Worm (Caenorhabditis elegans) whole organism, L4 larva: ENCODE measurements around the gene set-23.

Experiments used
- F10B5.3 ChIP-seq: sonication (generic microtip); optimal IDR thresholded peaks from 2 replicates; lab custom pipeline; 2016; ENCODE audit warnings: mild to moderate bottlenecking, missing genetic modification characterization, missing compliant biosample characterization
- F37D6.2 ChIP-seq: sonication (generic microtip); optimal IDR thresholded peaks from 2 replicates; lab custom pipeline; 2016; ENCODE audit warnings: mild to moderate bottlenecking, missing genetic modification characterization, missing compliant biosample characterization
- F49E8.2 ChIP-seq: sonication (generic microtip); optimal IDR thresholded peaks from 2 replicates; lab custom pipeline; 2016; ENCODE audit warnings: missing compliant biosample characterization, mild to moderate bottlenecking, missing genetic modification characterization, borderline replicate concordance
- R02D3.7 ChIP-seq: fragments of 150-350 bp; sonication (generic microtip); optimal IDR thresholded peaks from 3 replicates; lab custom pipeline; 2014; ENCODE audit warnings: missing biosample characterization, missing genetic modification characterization
- T26A8.4 ChIP-seq: fragments of 200-800 bp; sonication (Bioruptor generic); IDR thresholded peaks from 2 replicates; pipeline ENCODE4 v1.3.6; 2022; ENCODE audit warnings: missing genetic modification characterization, missing compliant biosample characterization
- Y48G9A.11 ChIP-seq: fragments of 200-800 bp; sonication (Bioruptor generic); IDR thresholded peaks from 2 replicates; pipeline ENCODE4 v1.3.6; 2022; ENCODE audit warnings: missing genetic modification reagents, missing genetic modification characterization, missing compliant biosample characterization
- ZK337.2 ChIP-seq: fragments of 200-800 bp; sonication (Bioruptor generic); IDR thresholded peaks from 2 replicates; pipeline ENCODE4 v1.3.6; 2022; ENCODE audit warnings: missing genetic modification reagents, missing genetic modification characterization, missing compliant biosample characterization
- aha-1 ChIP-seq: fragments of 150-350 bp; peaks from one replicate; lab custom pipeline; 2014; ENCODE audit warnings: missing biosample characterization, missing genetic modification characterization
- ceh-28 ChIP-seq: fragments of 150-350 bp; optimal IDR thresholded peaks from 2 replicates; lab custom pipeline; 2014; ENCODE audit warnings: missing biosample characterization, missing genetic modification reagents, missing genetic modification characterization
- ceh-44 ChIP-seq: fragments of 200-800 bp; sonication (Bioruptor generic); IDR thresholded peaks from 2 replicates; pipeline ENCODE4 v1.3.6; 2022; ENCODE audit warnings: missing genetic modification reagents, missing genetic modification characterization, missing compliant biosample characterization
- cey-2 ChIP-seq: sonication (generic microtip); optimal IDR thresholded peaks from 3 replicates; lab custom pipeline; 2017; ENCODE audit warnings: missing genetic modification characterization, mild to moderate bottlenecking, missing compliant biosample characterization, antibody characterized with exemption, borderline replicate concordance; ENCODE audit not compliant: insufficient read depth
- daf-16 ChIP-seq, 3 experiments: sonication (generic microtip); optimal IDR thresholded peaks; 2 replicates each; lab custom pipeline; 2016 to 2017; ENCODE audit warnings: missing genetic modification characterization in 3 of 3, missing genetic modification reagents in 3 of 3, mild to moderate bottlenecking in 2 of 3, missing compliant biosample characterization in 2 of 3, missing biosample characterization in 1 of 3, moderate library complexity in 1 of 3
- daf-19 ChIP-seq: fragments of 200-800 bp; sonication (Bioruptor generic); conservative IDR thresholded peaks from 2 replicates; pipeline ENCODE4 v1.3.6; 2022; ENCODE audit warnings: missing genetic modification characterization, missing compliant biosample characterization
- daf-8 ChIP-seq: fragments of 200-800 bp; sonication (Bioruptor generic); IDR thresholded peaks from 2 replicates; pipeline ENCODE4 v1.3.6; 2022; ENCODE audit warnings: missing genetic modification characterization, missing compliant biosample characterization
- dmd-6 ChIP-seq: fragments of 200-800 bp; sonication (Bioruptor generic); IDR thresholded peaks from 2 replicates; pipeline ENCODE4 v1.3.6; 2022; ENCODE audit warnings: missing genetic modification reagents, missing genetic modification characterization, missing compliant biosample characterization
- dmd-8 ChIP-seq: fragments of 200-800 bp; sonication (Bioruptor generic); IDR thresholded peaks from 2 replicates; pipeline ENCODE4 v1.3.6; 2022; ENCODE audit warnings: missing genetic modification characterization, missing compliant biosample characterization
- dmd-9 ChIP-seq: fragments of 200-800 bp; sonication (Bioruptor generic); IDR thresholded peaks from 2 replicates; pipeline ENCODE4 v1.3.6; 2022; ENCODE audit warnings: missing genetic modification reagents, missing genetic modification characterization, missing compliant biosample characterization
- duxl-1 ChIP-seq: sonication (generic microtip); optimal IDR thresholded peaks from 2 replicates; lab custom pipeline; 2016; ENCODE audit warnings: mild to moderate bottlenecking, missing genetic modification characterization, moderate library complexity, missing compliant biosample characterization; ENCODE audit not compliant: poor library complexity
- dve-1 ChIP-seq: sonication (generic microtip); optimal IDR thresholded peaks from 2 replicates; lab custom pipeline; 2017; ENCODE audit warnings: antibody characterized with exemption, mild to moderate bottlenecking, missing genetic modification characterization, missing compliant biosample characterization; ENCODE audit not compliant: insufficient read depth
- egl-27 ChIP-seq: sonication (generic microtip); optimal IDR thresholded peaks from 3 replicates; lab custom pipeline; 2017; ENCODE audit warnings: missing biosample characterization, missing genetic modification reagents, missing genetic modification characterization
- hif-1 ChIP-seq, 2 experiments: sonication (generic microtip); optimal IDR thresholded peaks; 2 replicates each; lab custom pipeline; 2016 to 2017; ENCODE audit warnings: missing compliant biosample characterization in 2 of 2, missing genetic modification characterization in 2 of 2, missing genetic modification reagents in 2 of 2, missing genotype in 2 of 2, mild to moderate bottlenecking in 1 of 2
- hlh-11 ChIP-seq: fragments of 200-800 bp; sonication (Bioruptor generic); optimal IDR thresholded peaks from 2 replicates; lab custom pipeline; 2018; ENCODE audit warnings: mild to moderate bottlenecking, missing genetic modification characterization, missing compliant biosample characterization
- hlh-30 ChIP-seq: sonication (generic microtip); optimal IDR thresholded peaks from 2 replicates; lab custom pipeline; 2017; ENCODE audit warnings: antibody characterized with exemption, mild to moderate bottlenecking, missing genetic modification characterization, missing compliant biosample characterization; ENCODE audit not compliant: insufficient read depth
- hmg-1.1 ChIP-seq: fragments of 200-800 bp; sonication (Bioruptor generic); IDR thresholded peaks from 2 replicates; pipeline ENCODE4 v1.3.6; 2022; ENCODE audit warnings: missing genetic modification reagents, missing genetic modification characterization, missing compliant biosample characterization
- lin-13 ChIP-seq: fragments of 150-350 bp; optimal IDR thresholded peaks from 2 replicates; lab custom pipeline; 2014; ENCODE audit warnings: missing biosample characterization, missing genetic modification reagents, missing genetic modification characterization
- lin-39 ChIP-seq: fragments of 150-350 bp; optimal IDR thresholded peaks from 2 replicates; lab custom pipeline; 2014; ENCODE audit warnings: missing biosample characterization, missing genetic modification reagents, missing genetic modification characterization
- lsy-2 ChIP-seq, 2 experiments: fragments of 150-350 bp in 1 of 2; sonication (generic microtip) in 1 of 2; optimal IDR thresholded peaks; 2 replicates each; lab custom pipeline; 2014 to 2017; ENCODE audit warnings: missing biosample characterization in 2 of 2, missing genetic modification characterization in 2 of 2
- madf-5 ChIP-seq, 2 experiments: fragments of 200-800 bp; sonication (Bioruptor generic); IDR thresholded peaks; 2 replicates each; pipeline ENCODE4 v1.3.6; 2022; ENCODE audit warnings: missing compliant biosample characterization in 2 of 2, missing genetic modification characterization in 2 of 2
- mdl-1 ChIP-seq, 2 experiments: fragments of 150-350 bp in 1 of 2; sonication (generic microtip) in 1 of 2; optimal IDR thresholded peaks; 2 replicates each; lab custom pipeline; 2014 to 2017; ENCODE audit warnings: missing biosample characterization in 2 of 2, missing genetic modification characterization in 2 of 2
- mep-1 ChIP-seq: fragments of 150-350 bp; sonication (generic microtip); optimal IDR thresholded peaks from 3 replicates; lab custom pipeline; 2014; ENCODE audit warnings: missing biosample characterization, missing genetic modification characterization
- mes-2 ChIP-seq: sonication (generic microtip); optimal IDR thresholded peaks from 2 replicates; lab custom pipeline; 2016; ENCODE audit warnings: missing genotype, mild to moderate bottlenecking, missing genetic modification characterization, missing compliant biosample characterization; ENCODE audit not compliant: poor library complexity, severe bottlenecking
- mxl-3 ChIP-seq: fragments of 200-800 bp; sonication (Bioruptor generic); optimal IDR thresholded peaks from 2 replicates; lab custom pipeline; 2018; ENCODE audit warnings: mild to moderate bottlenecking, missing genetic modification characterization, missing compliant biosample characterization
- nhr-28 ChIP-seq: fragments of 150-350 bp; optimal IDR thresholded peaks from 2 replicates; lab custom pipeline; 2014; ENCODE audit warnings: missing biosample characterization, missing genetic modification characterization
- nhr-42 ChIP-seq: fragments of 200-800 bp; sonication (Bioruptor generic); IDR thresholded peaks from 2 replicates; pipeline ENCODE4 v1.3.6; 2022; ENCODE audit warnings: missing genetic modification characterization, missing compliant biosample characterization
- nhr-6 ChIP-seq: fragments of 150-350 bp; optimal IDR thresholded peaks from 2 replicates; lab custom pipeline; 2014; ENCODE audit warnings: missing biosample characterization, missing genetic modification characterization
- nhr-76 ChIP-seq: fragments of 150-350 bp; optimal IDR thresholded peaks from 2 replicates; lab custom pipeline; 2014; ENCODE audit warnings: missing biosample characterization, missing genetic modification characterization
- rbr-2 ChIP-seq: sonication (generic microtip); optimal IDR thresholded peaks from 2 replicates; lab custom pipeline; 2016; ENCODE audit warnings: missing genotype, missing genetic modification characterization, missing compliant biosample characterization
- saeg-2 ChIP-seq: fragments of 200-800 bp; sonication (Bioruptor generic); IDR thresholded peaks from 2 replicates; pipeline ENCODE4 v1.3.6; 2022; ENCODE audit warnings: missing genetic modification reagents, missing genetic modification characterization, missing compliant biosample characterization
- sdz-12 ChIP-seq: fragments of 200-800 bp; sonication (Bioruptor generic); optimal IDR thresholded peaks from 2 replicates; lab custom pipeline; 2018; ENCODE audit warnings: mild to moderate bottlenecking, missing genetic modification characterization, missing compliant biosample characterization
- spr-1 ChIP-seq: sonication (generic microtip); optimal IDR thresholded peaks from 2 replicates; lab custom pipeline; 2016; ENCODE audit warnings: mild to moderate bottlenecking, missing genetic modification characterization, missing compliant biosample characterization
- unc-130 ChIP-seq: sonication (generic microtip); optimal IDR thresholded peaks from 2 replicates; lab custom pipeline; 2016; ENCODE audit warnings: missing genetic modification reagents, missing genetic modification characterization, missing compliant biosample characterization
- unc-62 ChIP-seq, 3 experiments: fragments of 150-350 bp in 1 of 3; sonication (generic microtip); optimal IDR thresholded peaks in 2 of 3; peaks in 1 of 3; 1 replicate in 1 of 3; 2 replicates in 2 of 3; lab custom pipeline; 2014 to 2017; ENCODE audit warnings: missing biosample characterization in 3 of 3, missing genetic modification characterization in 3 of 3, missing genetic modification reagents in 3 of 3, missing genotype in 1 of 3
- vab-7 ChIP-seq: fragments of 200-800 bp; sonication (Bioruptor generic); IDR thresholded peaks from 2 replicates; pipeline ENCODE4 v1.3.6; 2022; ENCODE audit warnings: missing genetic modification reagents, missing genetic modification characterization, missing compliant biosample characterization
- zfp-2 ChIP-seq: sonication (generic microtip); optimal IDR thresholded peaks from 2 replicates; lab custom pipeline; 2016; ENCODE audit warnings: mild to moderate bottlenecking, missing genetic modification characterization, missing compliant biosample characterization
- zip-2 ChIP-seq: fragments of 150-350 bp; optimal IDR thresholded peaks from 2 replicates; lab custom pipeline; 2014; ENCODE audit warnings: missing biosample characterization, missing genetic modification characterization

set-23 gene

DNA sequence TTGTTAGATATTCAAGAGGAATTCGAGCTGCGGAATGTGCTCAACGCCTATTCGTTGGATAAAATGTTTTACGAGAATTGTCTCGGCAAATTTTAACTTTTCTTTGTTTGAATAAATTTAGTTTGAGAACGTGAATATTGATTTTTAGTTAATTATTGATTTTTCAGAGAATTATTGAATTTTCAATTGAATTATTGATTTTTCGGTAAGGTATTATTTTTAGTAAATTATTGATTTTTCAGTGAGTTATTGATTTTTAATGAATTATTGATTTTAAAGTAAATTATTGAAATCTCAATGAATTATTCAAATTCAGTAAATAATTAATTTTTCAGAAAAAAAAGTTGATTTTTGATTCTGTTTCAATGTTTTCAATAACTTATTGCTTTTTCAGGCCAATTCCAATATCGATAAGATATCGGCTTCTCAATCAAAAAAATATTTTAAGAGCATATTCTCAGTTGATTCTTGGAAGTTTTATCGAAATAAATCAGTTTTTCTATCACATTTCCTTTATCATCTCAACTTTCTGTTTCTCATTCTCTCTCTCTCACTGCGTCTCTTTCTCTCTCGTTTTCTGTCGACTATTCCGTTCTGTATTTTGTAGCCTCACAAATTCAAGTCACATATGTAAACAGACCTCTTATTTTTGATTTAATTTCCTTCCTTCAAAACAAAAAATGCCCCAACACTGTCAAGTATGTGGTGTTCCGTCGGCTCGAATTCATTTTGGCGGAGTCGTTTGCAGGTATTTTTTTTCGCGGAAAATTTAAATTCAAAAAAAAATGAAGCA, 18.3 kb downstream of the set-23 start, which contains the start of gene nhr-92:
Gene nhr-92, plus strand, starts transcription at position 576 of the 793 bp plus-strand sequence.
- no peak for TF ChIP-seq zfp-2 (tag; lab: Kevin White, UChicago)
- no peak for TF ChIP-seq F10B5.3 (tag; lab: Kevin White, UChicago)
- peak; percentile 37 for TF ChIP-seq hlh-30 (tag; lab: Kevin White, UChicago)
- TF ChIP-seq aha-1 (tag; lab: Kevin White, UChicago) = peak; percentile 47
- peak; percentile 99 for TF ChIP-seq nhr-28 (tag; lab: Kevin White, UChicago)
- no peak for TF ChIP-seq nhr-6 (tag; lab: Kevin White, UChicago)
- TF ChIP-seq rbr-2 (tag; lab: Kevin White, UChicago) = no peak
- no peak for TF ChIP-seq sdz-12
- TF ChIP-seq mdl-1 (tag; optimal IDR thresholded peaks at IDR 0.05; lab: Kevin White, UChicago) = no peak
- TF ChIP-seq madf-5 (GFP tag; IDR thresholded peaks at IDR 0.05; lab: Robert Waterston, UW) = no peak
- no peak for TF ChIP-seq daf-16 (GFP tag; optimal IDR thresholded peaks at IDR 0.05; lab: Kevin White, UChicago)
- peak; percentile 89 for TF ChIP-seq daf-16 (tag; optimal IDR thresholded peaks at IDR 0.05; lab: Kevin White, UChicago)
- no peak for TF ChIP-seq daf-8 (GFP tag; lab: Robert Waterston, UW)
- peak; percentile 8 for TF ChIP-seq hlh-11 (tag; lab: Kevin White, UChicago)
- no peak for TF ChIP-seq hmg-1.1
- peak; percentile 53 for TF ChIP-seq dve-1 (tag; lab: Kevin White, UChicago)
- peak; percentile 29 for TF ChIP-seq mes-2 (tag; lab: Kevin White, UChicago)
- no peak for TF ChIP-seq duxl-1 (tag; lab: Kevin White, UChicago)
- peak; percentile 91 for TF ChIP-seq ceh-28 (tag; lab: Kevin White, UChicago)

DNA sequence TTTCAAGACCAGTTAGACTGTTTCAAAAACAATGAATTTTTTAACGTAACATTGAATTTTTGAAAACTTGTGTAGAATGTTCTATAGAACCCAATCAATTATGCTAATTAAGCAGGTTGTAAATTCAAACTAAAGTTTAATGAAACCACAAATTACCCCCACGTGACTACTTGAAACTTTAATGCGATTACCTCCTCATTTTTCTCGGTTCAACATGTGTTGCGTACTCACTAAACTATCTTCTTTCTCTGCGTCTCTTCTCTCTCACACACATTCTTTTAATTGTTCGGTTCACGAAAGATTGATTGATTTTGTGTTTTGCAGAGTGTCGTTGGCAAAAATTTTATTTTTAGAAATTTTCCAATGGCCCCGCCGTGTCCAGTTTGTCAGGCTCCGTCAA, 22.3 kb downstream of the set-23 start, which contains the start of gene nhr-87:
Gene nhr-87, plus strand, starts transcription at position 318 of the 400 bp plus-strand sequence.
- TF ChIP-seq lsy-2 (tag; optimal IDR thresholded peaks at IDR 0.05; lab: Kevin White, UChicago) (peak in 1 of 2 experiments; percentile 22), T26A8.4 (no peak), F10B5.3 (tag; lab: Kevin White, UChicago) (no peak), sdz-12 (no peak), ZK337.2 (no peak), nhr-76 (tag; lab: Kevin White, UChicago) (no peak), vab-7 (GFP tag; lab: Robert Waterston, UW) (no peak), nhr-6 (tag; lab: Kevin White, UChicago) (no peak), unc-62 (GFP tag; optimal IDR thresholded peaks at IDR 0.05 in 1 of 2; lab: Kevin White, UChicago) (no peak), unc-62 (tag; optimal IDR thresholded peaks at IDR 0.05; lab: Kevin White, UChicago) (no peak), dmd-6 (GFP tag; lab: Robert Waterston, UW) (peak; percentile 51), zip-2 (tag; lab: Kevin White, UChicago) (no peak), Y48G9A.11 (no peak), dmd-9 (no peak), spr-1 (tag; lab: Kevin White, UChicago) (no peak), R02D3.7 (tag; lab: Kevin White, UChicago) (no peak), hif-1 (tag; optimal IDR thresholded peaks at IDR 0.05; lab: Kevin White, UChicago) (no peak), unc-130 (GFP tag; lab: Kevin White, UChicago) (no peak), mep-1 (tag; lab: Kevin White, UChicago) (peak; percentile 27), dmd-8 (GFP tag; lab: Robert Waterston, UW) (no peak), lin-13 (no peak), hmg-1.1 (no peak), daf-19 (GFP tag; lab: Robert Waterston, UW) (no peak), egl-27 (tag; lab: Kevin White, UChicago) (no peak), nhr-42 (GFP tag; lab: Robert Waterston, UW) (no peak), zfp-2 (tag; lab: Kevin White, UChicago) (no peak), hlh-30 (tag; lab: Kevin White, UChicago) (peak; percentile 75), F49E8.2 (tag; lab: Kevin White, UChicago) (no peak), mxl-3 (GFP tag; lab: Kevin White, UChicago) (peak; percentile 45), nhr-28 (tag; lab: Kevin White, UChicago) (peak; percentile 52), cey-2 (tag; lab: Kevin White, UChicago) (no peak), ceh-44 (GFP tag; lab: Robert Waterston, UW) (no peak), saeg-2 (GFP tag; lab: Robert Waterston, UW) (no peak), F37D6.2 (tag; lab: Kevin White, UChicago) (no peak), lin-39 (tag; lab: Kevin White, UChicago) (no peak), mdl-1 (tag; optimal IDR thresholded peaks at IDR 0.05; lab: Kevin White, UChicago) (peak in 1 of 2 experiments; percentile 20)
